Worm (Caenorhabditis elegans) whole organism, L1 larva: ENCODE measurements around the gene ZK688.12.
A peak's percentile ranks its signal among the peaks of the same experiment; 100 is the strongest.

ENCODE experiments used
- C04F5.9 ChIP-seq: sonication (generic microtip); optimal IDR thresholded peaks from 2 replicates; lab custom pipeline; 2016; ENCODE audit warnings: missing genetic modification characterization, missing compliant biosample characterization
- C16A3.4 ChIP-seq: fragments of 150-350 bp; optimal IDR thresholded peaks from 2 replicates; lab custom pipeline; 2014; ENCODE audit warnings: missing biosample characterization, missing genetic modification characterization
- C34B4.2 ChIP-seq: sonication (generic microtip); optimal IDR thresholded peaks from 2 replicates; lab custom pipeline; 2017; ENCODE audit warnings: mild to moderate bottlenecking, missing genetic modification characterization, missing compliant biosample characterization
- Y116A8C.19 ChIP-seq: sonication (generic microtip); optimal IDR thresholded peaks from 2 replicates; lab custom pipeline; 2016; ENCODE audit warnings: missing compliant biosample characterization, missing genetic modification characterization, borderline replicate concordance
- alr-1 ChIP-seq: fragments of 200-800 bp; sonication (Bioruptor generic); optimal IDR thresholded peaks from 2 replicates; lab custom pipeline; 2018; ENCODE audit warnings: borderline replicate concordance, mild to moderate bottlenecking, missing genetic modification characterization, missing compliant biosample characterization
- aly-2 ChIP-seq: fragments of 150-350 bp; optimal IDR thresholded peaks from 2 replicates; lab custom pipeline; 2014; ENCODE audit warnings: missing biosample characterization, missing genetic modification characterization
- ama-1 ChIP-seq: fragments of 150-350 bp; optimal IDR thresholded peaks from 2 replicates; lab custom pipeline; 2014
- blmp-1 ChIP-seq: fragments of 150-350 bp; optimal IDR thresholded peaks from 2 replicates; lab custom pipeline; 2014; ENCODE audit warnings: missing biosample characterization, missing genetic modification characterization
- ceh-63 ChIP-seq: fragments of 200-800 bp; sonication (Bioruptor generic); optimal IDR thresholded peaks from 2 replicates; lab custom pipeline; 2018; ENCODE audit warnings: mild to moderate bottlenecking, missing genetic modification characterization, missing compliant biosample characterization
- ceh-82 ChIP-seq, 3 experiments: fragments of 150-350 bp in 1 of 3; sonication (generic microtip) in 2 of 3; optimal IDR thresholded peaks; 2 replicates each; lab custom pipeline; 2014 to 2017; ENCODE audit warnings: missing biosample characterization in 3 of 3, missing genetic modification characterization in 3 of 3
- ceh-90 ChIP-seq: sonication (generic microtip); optimal IDR thresholded peaks from 2 replicates; lab custom pipeline; 2016; ENCODE audit warnings: missing genetic modification characterization, missing compliant biosample characterization
- ces-1 ChIP-seq: fragments of 150-350 bp; optimal IDR thresholded peaks from 2 replicates; lab custom pipeline; 2014; ENCODE audit warnings: missing biosample characterization, missing genetic modification reagents, missing genetic modification characterization
- efl-1 ChIP-seq, 4 experiments: fragments of 150-350 bp; optimal IDR thresholded peaks in 3 of 4; peaks in 1 of 4; 1 replicate in 1 of 4; 2 replicates in 3 of 4; lab custom pipeline; 2014; ENCODE audit warnings: missing biosample characterization in 2 of 4, missing genetic modification characterization in 2 of 4, missing genetic modification reagents in 2 of 4
- efl-3 ChIP-seq: fragments of 200-800 bp; sonication (Bioruptor generic); optimal IDR thresholded peaks from 2 replicates; lab custom pipeline; 2018; ENCODE audit warnings: mild to moderate bottlenecking, missing genetic modification characterization, missing compliant biosample characterization
- egl-13 ChIP-seq: sonication (generic microtip); optimal IDR thresholded peaks from 2 replicates; lab custom pipeline; 2016; ENCODE audit warnings: missing genotype, missing genetic modification reagents, missing genetic modification characterization, missing compliant biosample characterization
- elt-2 ChIP-seq: sonication (generic microtip); optimal IDR thresholded peaks from 2 replicates; lab custom pipeline; 2016; ENCODE audit warnings: missing genetic modification characterization, mild to moderate bottlenecking, inconsistent platforms, missing compliant biosample characterization, missing genetic modification reagents
- elt-3 ChIP-seq, 6 experiments: fragments of 150-350 bp in 1 of 6; sonication (generic microtip); optimal IDR thresholded peaks; 2 replicates each; lab custom pipeline; 2017 to 2018; ENCODE audit warnings: missing biosample characterization in 6 of 6, missing genetic modification characterization in 6 of 6, inconsistent platforms in 1 of 6
- ets-5 ChIP-seq: fragments of 200-800 bp; sonication (Bioruptor generic); IDR thresholded peaks from 2 replicates; pipeline ENCODE4 v1.3.6; 2022; ENCODE audit warnings: missing genetic modification characterization, missing compliant biosample characterization
- fkh-10 ChIP-seq: sonication (generic microtip); optimal IDR thresholded peaks from 2 replicates; lab custom pipeline; 2017; ENCODE audit warnings: missing biosample characterization, missing genetic modification reagents, missing genetic modification characterization
- fkh-4 ChIP-seq: sonication (generic microtip); optimal IDR thresholded peaks from 2 replicates; lab custom pipeline; 2016; ENCODE audit warnings: missing compliant biosample characterization, missing genetic modification characterization, borderline replicate concordance
- fos-1 ChIP-seq: fragments of 150-350 bp; optimal IDR thresholded peaks from 2 replicates; lab custom pipeline; 2014; ENCODE audit warnings: missing biosample characterization, missing genetic modification characterization
- grh-1 ChIP-seq: fragments of 200-800 bp; sonication (Bioruptor generic); IDR thresholded peaks from 2 replicates; pipeline ENCODE4 v1.3.6; 2022; ENCODE audit warnings: missing genetic modification reagents, missing genetic modification characterization, missing compliant biosample characterization
- hlh-4 ChIP-seq: sonication (generic microtip); optimal IDR thresholded peaks from 2 replicates; lab custom pipeline; 2016; ENCODE audit warnings: mild to moderate bottlenecking, missing genetic modification characterization, missing compliant biosample characterization
- hpl-2 ChIP-seq: fragments of 150-350 bp; optimal IDR thresholded peaks from 2 replicates; lab custom pipeline; 2014; ENCODE audit warnings: missing biosample characterization, missing genetic modification reagents, missing genetic modification characterization
- jun-1 ChIP-seq: fragments of 150-350 bp; optimal IDR thresholded peaks from 2 replicates; lab custom pipeline; 2014; ENCODE audit warnings: missing biosample characterization, missing genetic modification reagents, missing genetic modification characterization
- lin-14 ChIP-seq: fragments of 200-800 bp; sonication (Bioruptor generic); optimal IDR thresholded peaks from 2 replicates; lab custom pipeline; 2018; ENCODE audit warnings: mild to moderate bottlenecking, missing genetic modification characterization, moderate library complexity, missing compliant biosample characterization
- lin-35 ChIP-seq, 2 experiments: fragments of 150-350 bp; optimal IDR thresholded peaks; 2 replicates each; lab custom pipeline; 2014; ENCODE audit warnings: missing biosample characterization in 2 of 2, missing genetic modification characterization in 2 of 2, missing genetic modification reagents in 2 of 2
- lir-3 ChIP-seq: sonication (generic microtip); optimal IDR thresholded peaks from 2 replicates; lab custom pipeline; 2016; ENCODE audit warnings: mild to moderate bottlenecking, missing genetic modification characterization, moderate library complexity, missing compliant biosample characterization; ENCODE audit not compliant: poor library complexity
- lsy-2 ChIP-seq, 2 experiments: fragments of 150-350 bp; optimal IDR thresholded peaks; 2 replicates each; lab custom pipeline; 2014; ENCODE audit warnings: missing biosample characterization in 2 of 2, missing genetic modification characterization in 2 of 2
- mdl-1 ChIP-seq, 2 experiments: fragments of 150-350 bp; optimal IDR thresholded peaks; 2 replicates each; lab custom pipeline; 2014 to 2017; ENCODE audit warnings: missing biosample characterization in 2 of 2, missing genetic modification characterization in 2 of 2, inconsistent platforms in 1 of 2
- mef-2 ChIP-seq: fragments of 150-350 bp; optimal IDR thresholded peaks from 2 replicates; lab custom pipeline; 2014; ENCODE audit warnings: missing biosample characterization, missing genetic modification characterization
- nhr-11 ChIP-seq: fragments of 150-350 bp; optimal IDR thresholded peaks from 2 replicates; lab custom pipeline; 2014; ENCODE audit warnings: missing biosample characterization, missing genetic modification characterization
- nhr-12 ChIP-seq: sonication (generic microtip); optimal IDR thresholded peaks from 2 replicates; lab custom pipeline; 2017; ENCODE audit warnings: missing biosample characterization, missing genetic modification characterization
- nhr-20 ChIP-seq: sonication (generic microtip); optimal IDR thresholded peaks from 2 replicates; lab custom pipeline; 2016; ENCODE audit warnings: mild to moderate bottlenecking, missing genetic modification characterization, missing compliant biosample characterization
- nhr-237 ChIP-seq: fragments of 150-350 bp; optimal IDR thresholded peaks from 2 replicates; lab custom pipeline; 2014; ENCODE audit warnings: missing biosample characterization, missing genetic modification characterization
- nhr-28 ChIP-seq: fragments of 150-350 bp; optimal IDR thresholded peaks from 2 replicates; lab custom pipeline; 2014; ENCODE audit warnings: missing biosample characterization, missing genetic modification characterization
- nhr-47 ChIP-seq: sonication (generic microtip); optimal IDR thresholded peaks from 2 replicates; lab custom pipeline; 2016; ENCODE audit warnings: mild to moderate bottlenecking, missing genetic modification characterization, moderate library complexity, missing compliant biosample characterization
- nhr-71 ChIP-seq: sonication (generic microtip); optimal IDR thresholded peaks from 2 replicates; lab custom pipeline; 2016; ENCODE audit warnings: mild to moderate bottlenecking, missing genetic modification characterization, moderate library complexity, missing compliant biosample characterization
- nhr-77 ChIP-seq: fragments of 150-350 bp; optimal IDR thresholded peaks from 2 replicates; lab custom pipeline; 2014; ENCODE audit warnings: missing biosample characterization, missing genetic modification characterization
- nhr-84 ChIP-seq: sonication (generic microtip); optimal IDR thresholded peaks from 2 replicates; lab custom pipeline; 2017; ENCODE audit warnings: missing biosample characterization, missing genetic modification characterization
- nhr-85 ChIP-seq: sonication (generic microtip); peaks from one replicate; lab custom pipeline; 2016; ENCODE audit warnings: missing genetic modification characterization, inconsistent platforms, missing compliant biosample characterization
- pax-3 ChIP-seq: fragments of 200-800 bp; sonication (Bioruptor generic); optimal IDR thresholded peaks from 2 replicates; lab custom pipeline; 2018; ENCODE audit warnings: mild to moderate bottlenecking, missing genetic modification characterization, moderate library complexity, missing compliant biosample characterization
- pqm-1 ChIP-seq: sonication (generic microtip); optimal IDR thresholded peaks from 3 replicates; lab custom pipeline; 2017; ENCODE audit warnings: missing biosample characterization, missing genetic modification characterization
- rnt-1 ChIP-seq: sonication (generic microtip); optimal IDR thresholded peaks from 2 replicates; lab custom pipeline; 2016; ENCODE audit warnings: mild to moderate bottlenecking, missing genetic modification characterization, moderate library complexity, missing compliant biosample characterization
- skn-1 ChIP-seq: fragments of 150-350 bp; optimal IDR thresholded peaks from 2 replicates; lab custom pipeline; 2014; ENCODE audit warnings: missing biosample characterization, missing genetic modification characterization
- snu-23 ChIP-seq: sonication (generic microtip); optimal IDR thresholded peaks from 2 replicates; lab custom pipeline; 2016; ENCODE audit warnings: missing genetic modification characterization, missing compliant biosample characterization
- sptf-1 ChIP-seq: fragments of 150-350 bp; optimal IDR thresholded peaks from 2 replicates; lab custom pipeline; 2014; ENCODE audit warnings: missing biosample characterization, missing genetic modification characterization
- unc-130 ChIP-seq: fragments of 150-350 bp; optimal IDR thresholded peaks from 2 replicates; lab custom pipeline; 2017; ENCODE audit warnings: missing biosample characterization, missing genetic modification characterization, inconsistent platforms
- unc-86 ChIP-seq: sonication (generic microtip); optimal IDR thresholded peaks from 2 replicates; lab custom pipeline; 2016; ENCODE audit warnings: missing genetic modification characterization, missing compliant biosample characterization
- vab-15 ChIP-seq: sonication (generic microtip); optimal IDR thresholded peaks from 2 replicates; lab custom pipeline; 2017; ENCODE audit warnings: missing genotype, mild to moderate bottlenecking, missing genetic modification characterization, missing compliant biosample characterization
- zag-1 ChIP-seq: fragments of 150-350 bp; optimal IDR thresholded peaks from 2 replicates; lab custom pipeline; 2014; ENCODE audit warnings: missing biosample characterization, missing genetic modification characterization
- zip-4 ChIP-seq: fragments of 200-800 bp; sonication (Bioruptor generic); optimal IDR thresholded peaks from 2 replicates; lab custom pipeline; 2018; ENCODE audit warnings: mild to moderate bottlenecking, missing genetic modification characterization, moderate library complexity, missing compliant biosample characterization
- ztf-11 ChIP-seq, 2 experiments: sonication (generic microtip); optimal IDR thresholded peaks; 2 replicates each; lab custom pipeline; 2016 to 2017; ENCODE audit warnings: missing genetic modification characterization in 2 of 2, missing biosample characterization in 1 of 2, missing compliant biosample characterization in 1 of 2

Gene ZK688.12

DNA sequence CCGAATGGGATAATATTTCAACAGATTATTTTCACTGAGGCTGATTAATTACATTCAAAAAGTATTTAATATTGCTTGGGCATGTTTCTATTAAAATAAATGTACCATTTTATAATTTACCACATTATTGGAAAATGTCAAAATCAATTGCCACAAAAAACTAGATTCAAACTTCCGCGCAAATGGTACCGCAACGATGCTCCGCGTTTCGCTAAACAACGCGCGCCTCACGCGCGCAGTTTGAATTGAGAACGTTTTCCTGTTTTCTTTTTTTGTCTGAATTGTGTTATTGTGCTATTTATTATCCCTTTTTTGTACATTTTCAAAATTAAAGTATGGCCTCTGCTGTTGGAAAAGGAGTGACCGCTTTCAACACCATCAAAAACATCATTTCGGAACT lies 27.4 kb upstream of the ZK688.12 start, which contains the start of gene C29E4.12 (continued):
- peak; percentile 63 for TF ChIP-seq C04F5.9
- peak in 1 of 2 experiments; percentile 66 for TF ChIP-seq mdl-1 (tag; optimal IDR thresholded peaks at IDR 0.05; lab: Kevin White, UChicago)
- no peak for TF ChIP-seq alr-1 (tag; lab: Kevin White, UChicago)
- TF ChIP-seq lir-3 = peak; percentile 61
- peak; percentile 84 for TF ChIP-seq nhr-47 (tag; lab: Kevin White, UChicago)
- TF ChIP-seq zag-1 (tag; lab: Kevin White, UChicago) = no peak
- peak; percentile 7 for TF ChIP-seq fos-1 (tag; lab: Kevin White, UChicago)
- no peak for TF ChIP-seq ets-5 (GFP tag; lab: Robert Waterston, UW)
- TF ChIP-seq egl-13 (tag; lab: Kevin White, UChicago) = peak; percentile 26
- peak; percentile 34 for TF ChIP-seq ceh-90 (tag; lab: Kevin White, UChicago)
- TF ChIP-seq ces-1 = no peak
- TF ChIP-seq nhr-28 (tag; lab: Kevin White, UChicago) = no peak
- TF ChIP-seq hpl-2 (GFP tag; lab: Kevin White, UChicago) = no peak
- TF ChIP-seq skn-1 (tag; lab: Kevin White, UChicago) = peak; percentile 81
- peak; percentile 69 for TF ChIP-seq grh-1
- no peak for TF ChIP-seq Y116A8C.19 (tag; lab: Kevin White, UChicago)
- TF ChIP-seq ceh-82 (tag; optimal IDR thresholded peaks at IDR 0.05; lab: Kevin White, UChicago) = peak; percentile 47 to 79 (median 69)
- no peak for TF ChIP-seq C34B4.2 (tag; lab: Kevin White, UChicago)
- TF ChIP-seq unc-86 = peak; percentile 53
- peak; percentile 82 for TF ChIP-seq nhr-71 (tag; lab: Kevin White, UChicago)
- no peak for TF ChIP-seq ceh-63 (GFP tag; lab: Kevin White, UChicago)
- TF ChIP-seq vab-15 (tag; lab: Kevin White, UChicago) = no peak
- TF ChIP-seq elt-2 (tag; lab: Kevin White, UChicago) = peak; percentile 26
- TF ChIP-seq efl-3 (GFP tag; lab: Kevin White, UChicago) = no peak
- TF ChIP-seq aly-2 (tag; lab: Kevin White, UChicago) = peak; percentile 64
- no peak for TF ChIP-seq nhr-84 (tag; lab: Kevin White, UChicago)
- peak; percentile 84 to 92 for TF ChIP-seq lsy-2 (tag; optimal IDR thresholded peaks at IDR 0.05; lab: Kevin White, UChicago)
- no peak for TF ChIP-seq mef-2
- TF ChIP-seq jun-1 (tag; lab: Kevin White, UChicago) = peak; percentile 69
- TF ChIP-seq fkh-10 (GFP tag; lab: Kevin White, UChicago) = no peak
- peak in 1 of 2 experiments; percentile 18 for TF ChIP-seq ztf-11 (tag; optimal IDR thresholded peaks at IDR 0.05; lab: Kevin White, UChicago)
- TF ChIP-seq zip-4 (GFP tag; lab: Kevin White, UChicago) = peak; percentile 25
- TF ChIP-seq C16A3.4 (tag; lab: Kevin White, UChicago) = peak; percentile 82
- peak; percentile 87 for TF ChIP-seq rnt-1 (tag; lab: Kevin White, UChicago)
- peak; percentile 65 for TF ChIP-seq pax-3 (tag; lab: Kevin White, UChicago)
- TF ChIP-seq snu-23 (GFP tag; lab: Kevin White, UChicago) = peak; percentile 83
- peak; percentile 86 for TF ChIP-seq nhr-85 (tag; lab: Kevin White, UChicago)
- no peak for TF ChIP-seq lin-14 (GFP tag; lab: Kevin White, UChicago)
- no peak for TF ChIP-seq nhr-12
- TF ChIP-seq lin-35 (GFP tag; optimal IDR thresholded peaks at IDR 0.05; lab: Kevin White, UChicago) = peak; percentile 98 to 99
- TF ChIP-seq nhr-77 (tag; lab: Kevin White, UChicago) = peak; percentile 61
- TF ChIP-seq pqm-1 = no peak
- TF ChIP-seq ama-1 = no peak
- TF ChIP-seq hlh-4 = no peak
- peak in 2 of 6 experiments; percentile 4 to 64 for TF ChIP-seq elt-3 (tag; optimal IDR thresholded peaks at IDR 0.05; lab: Kevin White, UChicago)
- TF ChIP-seq fkh-4 (tag; lab: Kevin White, UChicago) = no peak
- TF ChIP-seq sptf-1 (tag; lab: Kevin White, UChicago) = no peak
- TF ChIP-seq nhr-20 (tag; lab: Kevin White, UChicago) = peak; percentile 74
- peak; percentile 40 for TF ChIP-seq unc-130 (tag; lab: Kevin White, UChicago)
- peak; percentile 82 to 98 for TF ChIP-seq efl-1 (optimal IDR thresholded peaks at IDR 0.05; lab: Kevin White, UChicago)
- TF ChIP-seq efl-1 (GFP tag; optimal IDR thresholded peaks at IDR 0.05 in 1 of 2; lab: Kevin White, UChicago) = peak; percentile 98 to 100
- TF ChIP-seq blmp-1 (tag; lab: Kevin White, UChicago) = peak; percentile 51
- peak; percentile 62 for TF ChIP-seq nhr-237 (tag; lab: Kevin White, UChicago)
- TF ChIP-seq nhr-11 (tag; lab: Kevin White, UChicago) = peak; percentile 59
- TF ChIP-seq, all 84 proteins: peak for 47
